Worm (Caenorhabditis elegans): ENCODE results near the gene F56B3.11.

The F56B3.11 gene

DNA sequence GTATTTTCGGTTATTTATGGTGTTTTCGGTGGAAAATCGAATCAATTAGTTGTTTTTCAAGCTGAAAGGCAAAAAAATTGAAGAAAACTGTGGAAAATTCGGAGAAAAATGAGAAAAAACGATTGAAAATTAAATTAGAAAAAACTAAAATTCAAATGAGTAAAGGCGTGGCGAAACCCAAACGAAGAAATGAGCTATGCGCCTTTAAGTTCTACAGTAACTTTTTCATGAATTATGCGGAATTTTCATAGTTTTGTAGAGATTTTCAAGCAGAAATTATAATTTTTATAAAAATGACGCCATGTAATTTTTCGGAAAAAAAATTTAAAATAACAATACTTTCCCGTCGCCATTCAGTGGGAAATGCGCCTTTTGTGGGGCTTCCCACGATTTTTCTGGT lies 33.3 kb upstream of the F56B3.11 start:
- no peak for TF ChIP-seq fkh-10 (GFP tag; optimal IDR thresholded peaks at IDR 0.05)
- no peak for TF ChIP-seq unc-130 (GFP tag; optimal IDR thresholded peaks at IDR 0.05)
- TF ChIP-seq D1046.2 (GFP tag; IDR thresholded peaks at IDR 0.05), result no peak
- TF ChIP-seq arid-1 (GFP tag; conservative IDR thresholded peaks at IDR 0.05), result no peak
- no peak for TF ChIP-seq daf-19 (GFP tag; conservative IDR thresholded peaks at IDR 0.05)
- no peak for TF ChIP-seq Y48G9A.11 (GFP tag; IDR thresholded peaks at IDR 0.05)
- TF ChIP-seq unc-62 (GFP tag; optimal IDR thresholded peaks at IDR 0.05 in 1 of 2), result no peak
- TF ChIP-seq unc-62 (tag; optimal IDR thresholded peaks at IDR 0.05), result no peak
- no peak for TF ChIP-seq hif-1 (tag; optimal IDR thresholded peaks at IDR 0.05)
- no peak for TF ChIP-seq duxl-1 (tag; optimal IDR thresholded peaks at IDR 0.05; ENCODE audit: poor library complexity)

DNA sequence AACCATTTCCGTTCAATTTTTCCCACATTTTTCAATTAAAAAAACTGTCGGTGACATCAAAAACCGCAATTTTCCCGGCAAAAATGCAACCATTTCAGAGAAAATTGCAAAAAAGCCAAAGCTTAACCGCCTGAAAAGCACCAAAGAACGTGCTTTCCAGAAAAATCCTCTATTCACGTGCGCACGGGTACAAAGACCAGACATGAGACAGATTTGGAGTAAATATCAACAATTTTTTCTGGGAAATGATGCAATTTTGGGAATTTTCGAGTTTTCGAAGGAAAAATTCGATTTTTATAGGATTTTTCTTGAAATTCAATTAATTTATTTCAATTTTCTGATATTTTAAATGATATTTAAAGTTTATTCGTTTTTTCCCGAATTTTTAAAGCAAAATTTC lies 32.7 kb upstream of the F56B3.11 start:
- TF ChIP-seq daf-16 (GFP tag; optimal IDR thresholded peaks at IDR 0.05) (no peak), daf-16 (tag; optimal IDR thresholded peaks at IDR 0.05) (peak; percentile 32), mdl-1 (tag; optimal IDR thresholded peaks at IDR 0.05) (no peak), hlh-30 (tag; optimal IDR thresholded peaks at IDR 0.05; ENCODE audit: insufficient read depth) (peak; percentile 60)

DNA sequence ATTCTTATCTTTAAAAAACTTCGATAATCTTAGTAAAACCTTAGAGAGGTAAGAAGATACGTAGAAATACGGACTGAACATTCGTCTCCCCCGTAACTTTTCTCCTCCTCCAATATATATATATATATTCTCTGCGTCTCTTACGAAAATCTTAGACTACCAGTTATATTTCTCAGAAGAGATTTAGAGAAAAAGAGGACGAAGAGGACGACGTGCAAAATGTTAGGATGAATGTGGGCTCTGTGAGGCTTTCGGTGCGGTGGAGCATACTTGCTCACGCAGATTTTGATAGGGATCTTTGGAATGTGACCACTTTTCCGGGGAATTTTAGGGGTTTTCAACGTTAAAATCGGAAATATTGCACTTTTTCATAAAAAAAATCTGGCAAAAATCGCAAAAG lies 32.1 kb upstream of the F56B3.11 start:
- TF ChIP-seq cey-2 (tag; optimal IDR thresholded peaks at IDR 0.05; ENCODE audit: borderline replicate concordance, insufficient read depth) (no peak), nhr-111 (GFP tag; optimal IDR thresholded peaks at IDR 0.05) (no peak), egl-43 (GFP tag; IDR thresholded peaks at IDR 0.05) (no peak), ceh-82 (tag; optimal IDR thresholded peaks at IDR 0.05) (no peak), rbr-2 (tag; optimal IDR thresholded peaks at IDR 0.05) (peak; percentile 40), nhr-77 (tag; optimal IDR thresholded peaks at IDR 0.05) (no peak), mep-1 (tag; optimal IDR thresholded peaks at IDR 0.05) (peak; percentile 73), fkh-10 (GFP tag; optimal IDR thresholded peaks at IDR 0.05) (peak; percentile 42), lir-3 (tag; optimal IDR thresholded peaks at IDR 0.05) (no peak), nhr-76 (tag; optimal IDR thresholded peaks at IDR 0.05) (no peak), set-16 (GFP tag; IDR thresholded peaks at IDR 0.05) (no peak), hlh-11 (tag; optimal IDR thresholded peaks at IDR 0.05) (peak; percentile 20), spr-3 (GFP tag; optimal IDR thresholded peaks at IDR 0.05) (no peak), dpl-1 (GFP tag; optimal IDR thresholded peaks at IDR 0.05) (peak; percentile 60), unc-39 (tag; optimal IDR thresholded peaks at IDR 0.05) (no peak), Y5F2A.4 (GFP tag; optimal IDR thresholded peaks at IDR 0.05) (no peak), sdz-12 (GFP tag; optimal IDR thresholded peaks at IDR 0.05) (no peak), madf-5 (GFP tag; IDR thresholded peaks at IDR 0.05) (no peak), egl-27 (tag; optimal IDR thresholded peaks at IDR 0.05) (no peak), saeg-2 (GFP tag; IDR thresholded peaks at IDR 0.05) (no peak), tag-97 (GFP tag; IDR thresholded peaks at IDR 0.05) (no peak), lin-15B (tag; optimal IDR thresholded peaks at IDR 0.05) (no peak), R02D3.7 (tag; optimal IDR thresholded peaks at IDR 0.05) (no peak), T20F7.1 (GFP tag; optimal IDR thresholded peaks at IDR 0.05) (peak; percentile 24), daf-12 (tag; optimal IDR thresholded peaks at IDR 0.05) (no peak), nhr-102 (tag; optimal IDR thresholded peaks at IDR 0.05) (no peak), zfp-3 (GFP tag; conservative IDR thresholded peaks at IDR 0.05) (no peak), ceh-62 (tag; optimal IDR thresholded peaks at IDR 0.05) (no peak), tra-1 (GFP tag; IDR thresholded peaks at IDR 0.05) (no peak), lin-38 (GFP tag; IDR thresholded peaks at IDR 0.05) (peak; percentile 77), vab-7 (GFP tag; IDR thresholded peaks at IDR 0.05) (no peak), arid-1 (GFP tag; conservative IDR thresholded peaks at IDR 0.05) (no peak), D1046.2 (GFP tag; IDR thresholded peaks at IDR 0.05) (no peak), zfp-2 (tag; optimal IDR thresholded peaks at IDR 0.05) (no peak), mxl-2 (GFP tag; conservative IDR thresholded peaks at IDR 0.05) (no peak), zip-11 (GFP tag; IDR thresholded peaks at IDR 0.05) (no peak), Y105C5A.15 (GFP tag; IDR thresholded peaks at IDR 0.05) (no peak), mxl-3 (GFP tag; optimal IDR thresholded peaks at IDR 0.05) (no peak), duxl-1 (tag; optimal IDR thresholded peaks at IDR 0.05; ENCODE audit: poor library complexity) (no peak)
